Worm (Caenorhabditis elegans) whole organism, midembryonic: ENCODE data around the gene rpap-2.

Source experiments
- T22C8.4 ChIP-seq: fragments of 200-800 bp; sonication (Bioruptor generic); IDR thresholded peaks from 2 replicates; pipeline ENCODE4 v1.3.6; 2022; ENCODE audit warnings: missing genetic modification characterization, missing compliant biosample characterization
- cog-1 ChIP-seq: sonication (generic microtip); optimal IDR thresholded peaks from 2 replicates; lab custom pipeline; 2016; ENCODE audit warnings: missing genetic modification characterization, missing compliant biosample characterization
- flt-1 ChIP-seq: fragments of 200-800 bp; sonication (Bioruptor generic); IDR thresholded peaks from 2 replicates; pipeline ENCODE4 v1.3.6; 2022; ENCODE audit warnings: missing genetic modification characterization, missing compliant biosample characterization
- klf-2 ChIP-seq: fragments of 200-800 bp; sonication (Bioruptor generic); conservative IDR thresholded peaks from 2 replicates; pipeline ENCODE4 v1.3.6; 2022; ENCODE audit warnings: missing genetic modification reagents, missing genetic modification characterization, missing compliant biosample characterization
- med-1 ChIP-seq: sonication (generic microtip); optimal IDR thresholded peaks from 2 replicates; lab custom pipeline; 2017; ENCODE audit warnings: missing genetic modification characterization, mild to moderate bottlenecking, missing compliant biosample characterization, antibody characterized with exemption, missing genetic modification reagents; ENCODE audit not compliant: insufficient read depth
- ref-1 ChIP-seq: fragments of 200-800 bp; sonication (Bioruptor generic); conservative IDR thresholded peaks from 2 replicates; pipeline ENCODE4 v1.3.6; 2022; ENCODE audit warnings: missing genetic modification reagents, missing genetic modification characterization, missing compliant biosample characterization
- tab-1 ChIP-seq: fragments of 200-800 bp; sonication (Bioruptor generic); IDR thresholded peaks from 2 replicates; pipeline ENCODE4 v1.3.6; 2022; ENCODE audit warnings: missing genetic modification characterization, missing compliant biosample characterization
- ztf-23 ChIP-seq: fragments of 200-800 bp; sonication (Bioruptor generic); IDR thresholded peaks from 2 replicates; pipeline ENCODE4 v1.3.6; 2022; ENCODE audit warnings: missing genetic modification reagents, missing genetic modification characterization, missing compliant biosample characterization
- ztf-29 ChIP-seq: fragments of 200-800 bp; sonication (Bioruptor generic); IDR thresholded peaks from 2 replicates; pipeline ENCODE4 v1.3.6; 2022; ENCODE audit warnings: missing genetic modification reagents, missing genetic modification characterization, missing compliant biosample characterization

rpap-2 gene

ce11 chrIII:8937571-8937970 lies 30.2 kb upstream of the rpap-2 start:
- peak; percentile 87 for TF ChIP-seq T22C8.4
- TF ChIP-seq ref-1, result peak; percentile 89
- peak; percentile 93 for TF ChIP-seq tab-1 (GFP tag; lab: Robert Waterston, UW)
- peak; percentile 91 for TF ChIP-seq cog-1 (tag; lab: Kevin White, UChicago)
- TF ChIP-seq med-1 (GFP tag; lab: Kevin White, UChicago), result peak; percentile 54
- TF ChIP-seq flt-1 (GFP tag; lab: Robert Waterston, UW), result peak; percentile 96
- TF ChIP-seq ztf-29 (GFP tag; lab: Robert Waterston, UW), result peak; percentile 94
- TF ChIP-seq klf-2, result peak; percentile 92
- TF ChIP-seq ztf-23 (GFP tag; lab: Robert Waterston, UW), result peak; percentile 95

- TF ChIP-seq ztf-29 (GFP tag; lab: Robert Waterston, UW), result no peak
- no peak for TF ChIP-seq tab-1 (GFP tag; lab: Robert Waterston, UW)
- no peak for TF ChIP-seq med-1 (GFP tag; lab: Kevin White, UChicago)
- TF ChIP-seq flt-1 (GFP tag; lab: Robert Waterston, UW), result no peak
- no peak for TF ChIP-seq cog-1 (tag; lab: Kevin White, UChicago)
- no peak for TF ChIP-seq ref-1
- TF ChIP-seq klf-2, result no peak
- TF ChIP-seq ztf-23 (GFP tag; lab: Robert Waterston, UW), result no peak
- no peak for TF ChIP-seq T22C8.4
Measured at ce11 chrIII:8944357-8944756, 23.4 kb upstream of the rpap-2 start, which contains the start of gene dhrr-1. dhrr-1 (plus strand) TSS chrIII:8944657.

- TF ChIP-seq klf-2 (no peak), ztf-23 (GFP tag; lab: Robert Waterston, UW) (no peak), T22C8.4 (no peak), ref-1 (no peak), cog-1 (tag; lab: Kevin White, UChicago) (no peak), tab-1 (GFP tag; lab: Robert Waterston, UW) (no peak), med-1 (GFP tag; lab: Kevin White, UChicago) (no peak), flt-1 (GFP tag; lab: Robert Waterston, UW) (no peak), ztf-29 (GFP tag; lab: Robert Waterston, UW) (no peak)
Measured at ce11 chrIII:8946285-8946684, 21.5 kb upstream of the rpap-2 start.

- no peak for TF ChIP-seq T22C8.4
- no peak for TF ChIP-seq ref-1
- no peak for TF ChIP-seq med-1 (GFP tag; lab: Kevin White, UChicago)
- no peak for TF ChIP-seq flt-1 (GFP tag; lab: Robert Waterston, UW)
- TF ChIP-seq klf-2, result no peak
- TF ChIP-seq ztf-23 (GFP tag; lab: Robert Waterston, UW), result no peak
- TF ChIP-seq cog-1 (tag; lab: Kevin White, UChicago), result no peak
- no peak for TF ChIP-seq ztf-29 (GFP tag; lab: Robert Waterston, UW)
- TF ChIP-seq tab-1 (GFP tag; lab: Robert Waterston, UW), result no peak
Measured at ce11 chrIII:8949147-8949546, 18.6 kb upstream of the rpap-2 start.

ce11 chrIII:8955536-8955935 lies 12.2 kb upstream of the rpap-2 start:
- TF ChIP-seq ref-1, result no peak
- TF ChIP-seq tab-1 (GFP tag; lab: Robert Waterston, UW), result no peak
- no peak for TF ChIP-seq med-1 (GFP tag; lab: Kevin White, UChicago)
- TF ChIP-seq klf-2, result no peak
- TF ChIP-seq T22C8.4, result no peak
- no peak for TF ChIP-seq flt-1 (GFP tag; lab: Robert Waterston, UW)
- no peak for TF ChIP-seq ztf-23 (GFP tag; lab: Robert Waterston, UW)
- TF ChIP-seq ztf-29 (GFP tag; lab: Robert Waterston, UW), result no peak
- no peak for TF ChIP-seq cog-1 (tag; lab: Kevin White, UChicago)

- TF ChIP-seq klf-2 (no peak), med-1 (GFP tag; lab: Kevin White, UChicago) (no peak), T22C8.4 (peak; percentile 99), ztf-23 (GFP tag; lab: Robert Waterston, UW) (no peak), ztf-29 (GFP tag; lab: Robert Waterston, UW) (no peak)
Measured at ce11 chrIII:8956146-8956646, 11.6 kb upstream of the rpap-2 start, which contains the start of the genes ZK643.5 and ZK643.2. ZK643.5 (minus strand) TSS chrIII:8956196. ZK643.2 (plus strand) TSS chrIII:8956540.

ce11 chrIII:8960664-8961063 lies 7.1 kb upstream of the rpap-2 start, which contains the start of gene ZK643.6:
ZK643.6 (minus strand) TSS chrIII:8960764.
- TF ChIP-seq flt-1 (GFP tag; lab: Robert Waterston, UW) (no peak), cog-1 (tag; lab: Kevin White, UChicago) (no peak), klf-2 (no peak), T22C8.4 (no peak), ztf-29 (GFP tag; lab: Robert Waterston, UW) (no peak), med-1 (GFP tag; lab: Kevin White, UChicago) (no peak), ref-1 (no peak), tab-1 (GFP tag; lab: Robert Waterston, UW) (no peak), ztf-23 (GFP tag; lab: Robert Waterston, UW) (no peak)

- no peak for TF ChIP-seq T22C8.4
- no peak for TF ChIP-seq flt-1 (GFP tag; lab: Robert Waterston, UW)
- TF ChIP-seq tab-1 (GFP tag; lab: Robert Waterston, UW), result no peak
- TF ChIP-seq klf-2, result no peak
- no peak for TF ChIP-seq cog-1 (tag; lab: Kevin White, UChicago)
- no peak for TF ChIP-seq ztf-29 (GFP tag; lab: Robert Waterston, UW)
- TF ChIP-seq ztf-23 (GFP tag; lab: Robert Waterston, UW), result no peak
Measured at ce11 chrIII:8961993-8962392, 5.8 kb upstream of the rpap-2 start, which contains the start of gene grl-25. grl-25 (plus strand) TSS chrIII:8962293.

ce11 chrIII:8962475-8962874 lies 5.3 kb upstream of the rpap-2 start:
- TF ChIP-seq med-1 (GFP tag; lab: Kevin White, UChicago), result no peak
- TF ChIP-seq T22C8.4, result no peak
- TF ChIP-seq klf-2, result no peak
- no peak for TF ChIP-seq ztf-29 (GFP tag; lab: Robert Waterston, UW)
- no peak for TF ChIP-seq ztf-23 (GFP tag; lab: Robert Waterston, UW)
- TF ChIP-seq ref-1, result no peak
- no peak for TF ChIP-seq tab-1 (GFP tag; lab: Robert Waterston, UW)
- TF ChIP-seq flt-1 (GFP tag; lab: Robert Waterston, UW), result no peak
